Fruit fly (Drosophila melanogaster): Measurements from ENCODE around the gene Pgd.

DNA sequence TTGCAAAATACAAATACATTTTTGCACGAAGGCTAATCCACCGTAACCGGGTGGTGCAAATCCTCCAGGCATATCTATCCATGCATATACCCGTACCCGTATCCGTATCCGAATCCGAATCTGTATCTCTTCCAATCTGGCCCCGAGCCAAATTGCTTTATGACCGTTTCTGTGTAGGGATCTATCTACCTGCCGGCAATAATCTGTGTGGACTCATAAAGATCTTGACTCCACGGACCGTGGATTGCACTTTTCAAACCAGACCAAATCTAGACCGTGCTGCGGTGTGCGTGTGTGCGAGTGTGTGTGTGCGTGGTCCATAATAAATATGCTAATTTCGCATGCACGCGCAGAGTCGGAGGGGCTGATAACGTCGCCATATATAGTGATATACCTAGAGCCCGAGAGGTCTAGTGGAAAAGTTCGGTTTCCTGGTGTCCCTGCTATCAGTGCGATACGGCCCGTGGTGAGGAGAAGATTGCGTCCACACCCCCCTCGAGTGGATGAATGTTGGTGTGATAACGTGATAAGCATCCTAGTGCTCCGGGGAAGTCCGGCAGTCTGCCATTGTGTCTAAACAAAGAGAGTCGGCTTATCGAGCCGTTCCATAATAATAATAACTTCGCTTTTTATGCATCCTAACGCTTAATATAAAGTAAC, 2.5 kb upstream of the Pgd start:
- TF ChIP-seq psq (GFP tag; optimal IDR thresholded peaks at IDR 0.05): no peak
- TF ChIP-seq CG32264 (GFP tag; optimal IDR thresholded peaks at IDR 0.05): no peak
- TF ChIP-seq pan (optimal IDR thresholded peaks at IDR 0.05): no peak
- no peak for TF ChIP-seq foxo (GFP tag; optimal IDR thresholded peaks at IDR 0.05)
- no peak for TF ChIP-seq woc (GFP tag; optimal IDR thresholded peaks at IDR 0.05)
- no peak for TF ChIP-seq usp (GFP tag; optimal IDR thresholded peaks at IDR 0.05)
- TF ChIP-seq Dfd (GFP tag; optimal IDR thresholded peaks at IDR 0.05): no peak
- no peak for TF ChIP-seq Abd-B (GFP tag; optimal IDR thresholded peaks at IDR 0.05)
- no peak for TF ChIP-seq Hr78 (GFP tag; optimal IDR thresholded peaks at IDR 0.05)
- no peak for TF ChIP-seq Mio (GFP tag; optimal IDR thresholded peaks at IDR 0.05)
- TF ChIP-seq sv (GFP tag; optimal IDR thresholded peaks at IDR 0.05): no peak
- TF ChIP-seq Rel (GFP tag; optimal IDR thresholded peaks at IDR 0.05): no peak
- peak; percentile 96 for TF ChIP-seq Rel (tag; optimal IDR thresholded peaks at IDR 0.05)
- no peak for TF ChIP-seq Myc (optimal IDR thresholded peaks at IDR 0.05)
- no peak for TF ChIP-seq lola (GFP tag; optimal IDR thresholded peaks at IDR 0.05)

Measured in whole organism, wandering third instar larva.